Worm (Caenorhabditis elegans): ENCODE results near the gene F57A8.7.

Gene F57A8.7

DNA sequence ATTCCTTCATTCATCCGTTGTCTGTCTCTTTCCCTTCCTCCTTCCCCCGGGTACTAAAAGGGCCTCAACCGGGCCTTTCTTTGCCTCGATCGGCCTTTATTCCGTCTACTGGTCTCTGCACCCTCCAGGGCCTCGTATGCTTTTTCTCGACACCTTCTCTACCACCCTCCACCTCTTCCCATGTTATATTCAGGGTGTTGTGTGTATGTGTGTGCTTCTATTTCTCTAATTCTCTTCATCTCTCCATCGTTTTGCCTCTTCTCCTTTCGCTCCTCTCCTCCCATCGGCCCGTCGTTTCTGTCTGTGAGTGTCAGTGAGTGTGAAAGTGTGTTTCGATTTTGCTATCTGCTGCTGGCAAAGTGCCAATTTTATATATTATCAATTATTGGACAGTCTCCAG is 35.7 kb upstream of the F57A8.7 start (continued):
- TF ChIP-seq nhr-84 (tag; optimal IDR thresholded peaks at IDR 0.05) (no peak), aly-2 (tag; optimal IDR thresholded peaks at IDR 0.05) (no peak), nhr-19 (GFP tag; conservative IDR thresholded peaks at IDR 0.05) (peak; percentile 48), nhr-47 (tag; optimal IDR thresholded peaks at IDR 0.05) (peak; percentile 63), pqm-1 (tag; optimal IDR thresholded peaks at IDR 0.05) (no peak), C04F5.9 (tag; optimal IDR thresholded peaks at IDR 0.05) (no peak), tlp-1 (tag; optimal IDR thresholded peaks at IDR 0.05) (no peak), unc-30 (tag; optimal IDR thresholded peaks at IDR 0.05) (no peak), aha-1 (tag; optimal IDR thresholded peaks at IDR 0.05) (no peak), unc-130 (tag; optimal IDR thresholded peaks at IDR 0.05) (no peak), lir-3 (tag; optimal IDR thresholded peaks at IDR 0.05; ENCODE audit: poor library complexity) (no peak), ces-1 (GFP tag; optimal IDR thresholded peaks at IDR 0.05) (no peak), C16A3.4 (tag; optimal IDR thresholded peaks at IDR 0.05) (peak; percentile 28), mab-9 (GFP tag; IDR thresholded peaks at IDR 0.05) (no peak), ceh-90 (tag; optimal IDR thresholded peaks at IDR 0.05) (no peak), zip-4 (GFP tag; optimal IDR thresholded peaks at IDR 0.05) (no peak), ceh-63 (GFP tag; optimal IDR thresholded peaks at IDR 0.05) (no peak), lin-35 (GFP tag; optimal IDR thresholded peaks at IDR 0.05) (peak; percentile 61 to 64), lin-15B (tag; optimal IDR thresholded peaks at IDR 0.05) (no peak), snu-23 (GFP tag; optimal IDR thresholded peaks at IDR 0.05) (peak; percentile 75), jun-1 (tag; optimal IDR thresholded peaks at IDR 0.05) (peak; percentile 70), lin-13 (GFP tag; optimal IDR thresholded peaks at IDR 0.05) (peak; percentile 33), dpl-1 (GFP tag; optimal IDR thresholded peaks at IDR 0.05) (peak; percentile 4 to 30 (median 7)), lin-39 (tag; optimal IDR thresholded peaks at IDR 0.05) (no peak), pag-3 (tag; optimal IDR thresholded peaks at IDR 0.05; ENCODE audit: borderline replicate concordance, insufficient read depth) (no peak), lin-14 (GFP tag; optimal IDR thresholded peaks at IDR 0.05) (peak; percentile 79), nhr-28 (tag; optimal IDR thresholded peaks at IDR 0.05) (no peak), hlh-4 (tag; optimal IDR thresholded peaks at IDR 0.05) (no peak), efl-3 (GFP tag; optimal IDR thresholded peaks at IDR 0.05) (no peak), sox-4 (tag; optimal IDR thresholded peaks at IDR 0.05) (no peak), egl-27 (tag; optimal IDR thresholded peaks at IDR 0.05) (peak in 1 of 2 experiments; percentile 34)

DNA sequence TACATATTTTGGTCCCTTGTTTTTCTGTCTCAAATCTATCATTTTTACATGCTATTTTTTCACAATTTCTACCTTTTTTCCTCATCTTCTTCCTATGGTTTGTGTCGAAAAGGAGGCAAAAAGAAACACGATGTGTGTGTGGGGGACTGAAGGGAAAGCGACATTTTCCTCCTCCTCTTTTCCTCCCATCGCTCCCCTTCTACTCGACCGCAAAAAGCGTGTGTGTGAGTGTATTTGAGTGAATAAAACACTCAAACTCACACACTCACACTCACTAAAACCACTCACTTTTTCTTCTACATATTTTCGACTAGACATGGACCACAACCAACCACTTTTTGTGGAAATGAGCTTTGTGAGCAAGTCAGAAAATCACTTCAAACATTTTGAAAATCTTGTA is 34.1 kb upstream of the F57A8.7 start:
- TF ChIP-seq unc-62 (GFP tag; optimal IDR thresholded peaks at IDR 0.05): no peak
- no peak for TF ChIP-seq nhr-28 (tag; optimal IDR thresholded peaks at IDR 0.05)
- TF ChIP-seq ztf-11 (tag; optimal IDR thresholded peaks at IDR 0.05): no peak
- TF ChIP-seq swsn-7 (tag; optimal IDR thresholded peaks at IDR 0.05): peak; percentile 22
- TF ChIP-seq mep-1 (tag; optimal IDR thresholded peaks at IDR 0.05): peak; percentile 21
- TF ChIP-seq unc-98 (GFP tag; IDR thresholded peaks at IDR 0.05): no peak
- TF ChIP-seq fkh-8 (tag; optimal IDR thresholded peaks at IDR 0.05): peak; percentile 47
- no peak for TF ChIP-seq fkh-4 (tag; optimal IDR thresholded peaks at IDR 0.05; ENCODE audit: borderline replicate concordance)
- no peak for TF ChIP-seq nhr-76 (tag; optimal IDR thresholded peaks at IDR 0.05)
- no peak for TF ChIP-seq lin-15B (tag; optimal IDR thresholded peaks at IDR 0.05)
- TF ChIP-seq isw-1 (GFP tag; IDR thresholded peaks at IDR 0.05): peak; percentile 8; the same call in 1 of the 2 replicates
- peak; percentile 34 for TF ChIP-seq nhr-71 (tag; optimal IDR thresholded peaks at IDR 0.05)
- TF ChIP-seq lin-35 (GFP tag; optimal IDR thresholded peaks at IDR 0.05): peak in 1 of 2 experiments; percentile 4
- TF ChIP-seq mab-9 (GFP tag; IDR thresholded peaks at IDR 0.05): no peak
- no peak for TF ChIP-seq fos-1 (tag; optimal IDR thresholded peaks at IDR 0.05)
- peak; percentile 31 for TF ChIP-seq snu-23 (GFP tag; optimal IDR thresholded peaks at IDR 0.05)
- no peak for TF ChIP-seq Y116A8C.19 (tag; optimal IDR thresholded peaks at IDR 0.05; ENCODE audit: borderline replicate concordance)
- TF ChIP-seq ets-5 (GFP tag; IDR thresholded peaks at IDR 0.05): no peak
- no peak for TF ChIP-seq snpc-4 (tag; optimal IDR thresholded peaks at IDR 0.05)
- TF ChIP-seq nhr-20 (tag; optimal IDR thresholded peaks at IDR 0.05): peak; percentile 3
- peak in 1 of 3 experiments; percentile 50 for TF ChIP-seq ceh-82 (tag; optimal IDR thresholded peaks at IDR 0.05)
- no peak for TF ChIP-seq hpl-2 (GFP tag; optimal IDR thresholded peaks at IDR 0.05)
- peak; percentile 25 for TF ChIP-seq nhr-47 (tag; optimal IDR thresholded peaks at IDR 0.05)
- no peak for TF ChIP-seq xbp-1 (tag; optimal IDR thresholded peaks at IDR 0.05)
- peak; percentile 1 to 2 for TF ChIP-seq efl-1 (optimal IDR thresholded peaks at IDR 0.05)
- no peak for TF ChIP-seq efl-1 (GFP tag; optimal IDR thresholded peaks at IDR 0.05 in 1 of 2)
- TF ChIP-seq aly-2 (tag; optimal IDR thresholded peaks at IDR 0.05): no peak
- no peak for TF ChIP-seq unc-30 (tag; optimal IDR thresholded peaks at IDR 0.05)
- TF ChIP-seq egl-27 (tag; optimal IDR thresholded peaks at IDR 0.05): no peak
- no peak for TF ChIP-seq ces-1 (GFP tag; optimal IDR thresholded peaks at IDR 0.05)
- peak; percentile 3 for TF ChIP-seq blmp-1 (tag; optimal IDR thresholded peaks at IDR 0.05)
